Fruit fly (Drosophila melanogaster) whole organism, prepupa: ENCODE results near the gene stas.
A peak's percentile ranks its signal among the peaks of the same experiment; 100 is the strongest.

Experiments
- Blimp-1 ChIP-seq: fragments of 200-800 bp; sonication (Bioruptor generic); optimal IDR thresholded peaks from 3 replicates; lab custom pipeline; 2017; ENCODE audit warnings: missing biosample characterization, missing genetic modification characterization, mild to moderate bottlenecking, moderate library complexity, missing genetic modification reagents
- CG10631 ChIP-seq: fragments of 200-800 bp; sonication (Bioruptor generic); optimal IDR thresholded peaks from 2 replicates; lab custom pipeline; 2016; ENCODE audit warnings: missing biosample characterization, missing genetic modification characterization
- CG11294 ChIP-seq: fragments of 200-800 bp; sonication (Bioruptor generic); IDR thresholded peaks from 2 replicates; pipeline ENCODE4 v1.3.6; 2022; ENCODE audit warnings: missing biosample characterization, missing genetic modification characterization
- CG15336 ChIP-seq: fragments of 200-800 bp; sonication (Bioruptor generic); IDR thresholded peaks from 2 replicates; pipeline ENCODE4 v1.3.6; 2022; ENCODE audit warnings: missing biosample characterization, missing genetic modification characterization
- CG16779 ChIP-seq: fragments of 200-800 bp; sonication (Bioruptor generic); optimal IDR thresholded peaks from 3 replicates; lab custom pipeline; 2017; ENCODE audit warnings: missing biosample characterization, mild to moderate bottlenecking, missing genetic modification characterization
- CG3032 ChIP-seq: fragments of 200-800 bp; optimal IDR thresholded peaks from 2 replicates; lab custom pipeline; 2019; ENCODE audit warnings: missing biosample characterization, mild to moderate bottlenecking, missing genetic modification characterization, moderate library complexity
- CG31627 ChIP-seq: fragments of 200-800 bp; sonication (Bioruptor generic); optimal IDR thresholded peaks from 3 replicates; lab custom pipeline; 2016; ENCODE audit warnings: missing biosample characterization, missing genetic modification characterization
- CG32006 ChIP-seq: fragments of 200-800 bp; sonication (Bioruptor generic); optimal IDR thresholded peaks from 3 replicates; lab custom pipeline; 2017; ENCODE audit warnings: missing biosample characterization, mild to moderate bottlenecking, missing genetic modification characterization
- CG34406 ChIP-seq: fragments of 200-800 bp; sonication (Bioruptor generic); optimal IDR thresholded peaks from 3 replicates; lab custom pipeline; 2016; ENCODE audit warnings: missing biosample characterization, missing genetic modification characterization
- CG3919 ChIP-seq: fragments of 200-800 bp; sonication (Bioruptor generic); optimal IDR thresholded peaks from 3 replicates; lab custom pipeline; 2016; ENCODE audit warnings: missing biosample characterization, missing genetic modification characterization
- CG4318 ChIP-seq: fragments of 200-800 bp; sonication (Bioruptor generic); optimal IDR thresholded peaks from 3 replicates; lab custom pipeline; 2017; ENCODE audit warnings: missing biosample characterization, mild to moderate bottlenecking, missing genetic modification characterization
- CG6276 ChIP-seq: fragments of 200-800 bp; sonication (Bioruptor generic); optimal IDR thresholded peaks from 2 replicates; lab custom pipeline; 2017; ENCODE audit warnings: missing biosample characterization, mild to moderate bottlenecking, missing genetic modification characterization
- CG6808 ChIP-seq: fragments of 200-800 bp; sonication (Bioruptor generic); optimal IDR thresholded peaks from 3 replicates; lab custom pipeline; 2017; ENCODE audit warnings: missing biosample characterization, missing genetic modification characterization, mild to moderate bottlenecking, moderate library complexity, missing genetic modification reagents
- CG8119 ChIP-seq: fragments of 200-800 bp; sonication (Bioruptor generic); IDR thresholded peaks from 3 replicates; pipeline ENCODE4 v1.3.6; 2022; ENCODE audit warnings: missing biosample characterization, missing genetic modification characterization
- CG8319 ChIP-seq: fragments of 200-800 bp; sonication (Bioruptor generic); optimal IDR thresholded peaks from 3 replicates; lab custom pipeline; 2016; ENCODE audit warnings: missing biosample characterization, missing genetic modification characterization
- CG8632 ChIP-seq: fragments of 200-800 bp; sonication (Bioruptor generic); optimal IDR thresholded peaks from 3 replicates; lab custom pipeline; 2016; ENCODE audit warnings: missing biosample characterization, missing genetic modification characterization
- CG9139 ChIP-seq: fragments of 200-800 bp; sonication (Bioruptor generic); optimal IDR thresholded peaks from 3 replicates; lab custom pipeline; 2017; ENCODE audit warnings: missing biosample characterization, mild to moderate bottlenecking, missing genetic modification characterization
- Eip75B ChIP-seq: fragments of 200-800 bp; sonication (Bioruptor generic); optimal IDR thresholded peaks from 3 replicates; lab custom pipeline; 2016; ENCODE audit warnings: missing biosample characterization, missing genetic modification characterization
- Eip78C ChIP-seq: fragments of 200-800 bp; sonication (Bioruptor generic); peaks from one replicate; lab custom pipeline; 2016; ENCODE audit warnings: missing biosample characterization, missing genetic modification characterization
- Eip93F ChIP-seq: fragments of 200-800 bp; sonication (Bioruptor generic); optimal IDR thresholded peaks from 2 replicates; lab custom pipeline; 2016; ENCODE audit warnings: missing biosample characterization, mild to moderate bottlenecking, missing genetic modification characterization
- Ets21C ChIP-seq: fragments of 200-800 bp; sonication (Bioruptor generic); optimal IDR thresholded peaks from 3 replicates; lab custom pipeline; 2016; ENCODE audit warnings: missing biosample characterization, missing genetic modification characterization
- Ets96B ChIP-seq: fragments of 200-800 bp; optimal IDR thresholded peaks from 2 replicates; lab custom pipeline; 2019; ENCODE audit warnings: missing biosample characterization, mild to moderate bottlenecking, missing genetic modification characterization, moderate library complexity
- Hr39 ChIP-seq: fragments of 200-800 bp; sonication (Bioruptor generic); optimal IDR thresholded peaks from 2 replicates; lab custom pipeline; 2016; ENCODE audit warnings: missing biosample characterization, missing genetic modification characterization
- Hr4 ChIP-seq: fragments of 200-800 bp; sonication (Bioruptor generic); optimal IDR thresholded peaks from 3 replicates; lab custom pipeline; 2016; ENCODE audit warnings: missing biosample characterization, missing genetic modification characterization
- Lpt ChIP-seq: fragments of 200-800 bp; sonication (Bioruptor generic); optimal IDR thresholded peaks from 3 replicates; lab custom pipeline; 2016; ENCODE audit warnings: missing biosample characterization, missing genetic modification characterization
- Smox ChIP-seq: fragments of 200-800 bp; sonication (Bioruptor generic); optimal IDR thresholded peaks from 3 replicates; lab custom pipeline; 2016; ENCODE audit warnings: missing biosample characterization, missing genetic modification characterization
- Sox102F ChIP-seq: fragments of 200-800 bp; sonication (Bioruptor generic); optimal IDR thresholded peaks from 2 replicates; lab custom pipeline; 2016; ENCODE audit warnings: missing biosample characterization, mild to moderate bottlenecking, missing genetic modification characterization
- Sox14 ChIP-seq: fragments of 200-800 bp; sonication (Bioruptor generic); optimal IDR thresholded peaks from 3 replicates; lab custom pipeline; 2016; ENCODE audit warnings: missing biosample characterization, missing genetic modification characterization
- Sox15 ChIP-seq: fragments of 200-800 bp; sonication (Bioruptor generic); optimal IDR thresholded peaks from 3 replicates; lab custom pipeline; 2016; ENCODE audit warnings: missing biosample characterization, missing genetic modification characterization
- achi ChIP-seq: fragments of 200-800 bp; sonication (Bioruptor generic); optimal IDR thresholded peaks from 3 replicates; lab custom pipeline; 2016; ENCODE audit warnings: missing biosample characterization, missing genetic modification characterization
- dac ChIP-seq: fragments of 200-800 bp; sonication (Bioruptor generic); optimal IDR thresholded peaks from 2 replicates; lab custom pipeline; 2017; ENCODE audit warnings: missing biosample characterization, mild to moderate bottlenecking, missing genetic modification characterization
- dsx ChIP-seq: fragments of 200-800 bp; optimal IDR thresholded peaks from 3 replicates; lab custom pipeline; 2019; ENCODE audit warnings: missing biosample characterization, mild to moderate bottlenecking, missing genetic modification characterization, moderate library complexity; ENCODE audit not compliant: poor library complexity, severe bottlenecking
- eg ChIP-seq: fragments of 200-800 bp; sonication (Bioruptor generic); IDR thresholded peaks from 3 replicates; pipeline ENCODE4 v1.3.6; 2022; ENCODE audit warnings: missing biosample characterization, missing genetic modification characterization
- esn ChIP-seq: fragments of 200-800 bp; sonication (Bioruptor generic); optimal IDR thresholded peaks from 2 replicates; lab custom pipeline; 2016; ENCODE audit warnings: missing biosample characterization, mild to moderate bottlenecking, missing genetic modification characterization, moderate library complexity
- fkh ChIP-seq: fragments of 200-800 bp; sonication (Bioruptor generic); optimal IDR thresholded peaks from 3 replicates; lab custom pipeline; 2017; ENCODE audit warnings: missing biosample characterization, mild to moderate bottlenecking, missing genetic modification characterization, moderate library complexity
- net ChIP-seq: fragments of 200-800 bp; sonication (Bioruptor generic); optimal IDR thresholded peaks from 3 replicates; lab custom pipeline; 2016; ENCODE audit warnings: missing biosample characterization, missing genetic modification characterization
- spab ChIP-seq: fragments of 200-800 bp; sonication (Bioruptor generic); optimal IDR thresholded peaks from 2 replicates; lab custom pipeline; 2017; ENCODE audit warnings: missing biosample characterization, mild to moderate bottlenecking, missing genetic modification characterization, missing genetic modification reagents
- ss ChIP-seq, 2 experiments: fragments of 200-800 bp; sonication (Bioruptor generic); optimal IDR thresholded peaks; 2 replicates in 1 of 2; 3 replicates in 1 of 2; lab custom pipeline; 2017 to 2018; ENCODE audit warnings: mild to moderate bottlenecking in 2 of 2, missing biosample characterization in 2 of 2, missing genetic modification characterization in 2 of 2, moderate library complexity in 1 of 2
- svp ChIP-seq: fragments of 200-800 bp; sonication (Bioruptor generic); peaks from one replicate; lab custom pipeline; 2016; ENCODE audit warnings: missing biosample characterization, missing genetic modification characterization
- topi ChIP-seq: fragments of 200-800 bp; sonication (Bioruptor generic); optimal IDR thresholded peaks from 3 replicates; lab custom pipeline; 2016; ENCODE audit warnings: missing biosample characterization, missing genetic modification characterization
- vri ChIP-seq: fragments of 200-800 bp; sonication (Bioruptor generic); optimal IDR thresholded peaks from 3 replicates; lab custom pipeline; 2016; ENCODE audit warnings: missing biosample characterization, mild to moderate bottlenecking, missing genetic modification characterization

stas gene

DNA sequence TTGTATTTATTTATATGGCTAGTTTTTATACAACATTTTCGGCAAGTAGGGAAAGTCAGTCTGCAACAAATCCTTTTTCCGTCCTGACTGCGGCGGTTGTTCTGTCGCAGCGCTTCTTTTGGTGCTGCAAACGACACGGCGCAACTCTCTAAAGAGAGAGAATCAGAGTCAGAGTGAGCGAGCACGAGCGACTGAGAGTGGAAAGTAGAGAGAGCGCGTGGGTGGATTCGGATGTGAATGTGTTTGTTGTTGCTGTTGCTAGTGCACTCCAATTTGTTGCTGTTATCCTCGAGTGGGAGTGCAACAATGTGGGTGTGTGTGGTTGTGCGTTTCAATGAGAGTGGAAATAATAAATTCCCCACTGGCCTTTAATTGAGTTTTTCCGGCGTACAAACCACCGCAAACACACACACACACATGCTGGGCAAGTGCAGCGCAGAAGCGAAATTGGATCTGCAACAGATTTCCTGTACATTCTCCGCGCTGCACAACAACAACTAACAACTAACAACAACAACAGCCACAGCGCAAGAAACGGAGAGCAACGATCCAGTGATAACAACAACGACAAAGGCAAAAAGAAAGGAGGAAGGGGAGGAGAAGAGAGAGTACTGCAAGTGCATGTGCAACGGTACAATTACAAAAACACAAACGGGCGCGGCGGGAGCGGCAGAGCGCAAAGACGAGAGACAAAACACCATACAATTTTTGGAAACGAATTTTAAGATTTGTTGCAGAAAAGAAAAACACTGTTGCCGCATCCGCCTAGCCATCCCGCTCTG lies 23.7 kb upstream of the stas start:
- TF ChIP-seq CG15336 (GFP tag; lab: Robert Waterston, UW): no peak
- TF ChIP-seq CG4318 (GFP tag; lab: Kevin White, UChicago): no peak
- no peak for TF ChIP-seq ss (GFP tag; optimal IDR thresholded peaks at IDR 0.05; lab: Kevin White, UChicago)
- peak; percentile 55 for TF ChIP-seq Eip78C (GFP tag; lab: Kevin White, UChicago)
- no peak for TF ChIP-seq vri (GFP tag; lab: Kevin White, UChicago)
- TF ChIP-seq dsx: peak; percentile 28

DNA sequence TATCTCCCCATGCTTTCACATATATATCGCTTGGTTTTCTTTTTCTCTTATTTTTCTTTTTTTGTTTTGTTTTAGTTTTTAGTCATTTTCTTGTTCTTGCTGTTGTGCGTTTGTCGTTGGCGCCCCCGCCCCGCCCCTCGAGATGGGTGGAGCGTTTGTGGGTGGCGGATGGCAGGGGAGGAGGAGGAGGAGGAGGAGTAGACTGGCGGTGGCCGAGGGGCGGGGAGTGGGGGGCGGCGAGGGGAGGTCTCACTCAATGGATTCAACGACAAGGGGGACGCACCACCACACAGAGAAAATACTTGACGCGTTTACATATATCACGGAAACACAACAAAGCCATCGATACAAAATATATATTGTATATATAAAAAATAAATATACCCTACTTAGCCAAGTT lies 13.1 kb upstream of the stas start:
- no peak for TF ChIP-seq CG8119
- TF ChIP-seq Eip75B (GFP tag; lab: Kevin White, UChicago): no peak
- TF ChIP-seq vri (GFP tag; lab: Kevin White, UChicago): no peak
- no peak for TF ChIP-seq CG34406 (GFP tag; lab: Kevin White, UChicago)
- TF ChIP-seq Hr4 (GFP tag; lab: Kevin White, UChicago): no peak
- TF ChIP-seq spab: no peak

DNA sequence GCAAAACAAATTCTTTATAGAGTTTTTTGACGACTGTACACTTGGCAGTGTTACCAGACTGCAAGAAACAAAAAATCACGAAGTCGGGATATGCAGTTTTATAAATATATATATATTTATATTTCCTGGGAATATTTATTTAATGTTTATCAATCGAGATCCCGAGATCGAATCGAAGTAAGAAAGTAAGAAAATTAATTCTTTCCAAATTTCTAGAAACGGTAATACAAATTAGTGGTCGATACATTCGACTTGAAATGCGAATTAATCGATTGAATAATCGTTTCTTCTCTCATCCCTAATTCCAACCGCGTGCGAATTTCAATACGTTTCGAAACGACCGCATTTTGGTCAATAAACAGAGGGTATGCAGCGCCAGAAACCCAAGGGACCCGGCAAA lies 8.3 kb upstream of the stas start, which contains the start of the genes CG8289 and CG5800:
Gene CG8289 (minus strand): TSS at position 44 of the 400 bp plus-strand sequence.
Gene CG5800 (plus strand): TSS at position 281 of the 400 bp plus-strand sequence.
- TF ChIP-seq CG9139 (GFP tag; lab: Kevin White, UChicago) (no peak), svp (GFP tag; lab: Kevin White, UChicago) (no peak), CG6808 (GFP tag; lab: Kevin White, UChicago) (no peak), Ets96B (tag; lab: Kevin White, UChicago) (peak; percentile 0), CG8119 (no peak), esn (GFP tag; lab: Kevin White, UChicago) (peak; percentile 22), CG16779 (no peak), CG10631 (GFP tag; lab: Kevin White, UChicago) (no peak), CG3919 (GFP tag; lab: Kevin White, UChicago) (no peak), CG3032 (tag; lab: Kevin White, UChicago) (no peak), Hr4 (GFP tag; lab: Kevin White, UChicago) (no peak), dac (GFP tag; lab: Kevin White, UChicago) (no peak), Eip78C (GFP tag; lab: Kevin White, UChicago) (peak; percentile 22), CG11294 (GFP tag; lab: Robert Waterston, UW) (no peak), dsx (peak; percentile 30), Ets21C (GFP tag; lab: Kevin White, UChicago) (no peak)

dm6 chrX:17631996-17632612 lies 4.4 kb upstream of the stas start, which contains the start of the genes corolla and ND-24:
Gene corolla (minus strand): TSS chrX:17632047.
Gene ND-24 (plus strand): TSS chrX:17632089.
- no peak for TF ChIP-seq Sox102F (GFP tag; lab: Kevin White, UChicago)
- TF ChIP-seq achi (GFP tag; lab: Kevin White, UChicago): peak; percentile 90
- TF ChIP-seq Hr4 (GFP tag; lab: Kevin White, UChicago): peak; percentile 80
- no peak for TF ChIP-seq Eip93F (GFP tag; lab: Kevin White, UChicago)
- no peak for TF ChIP-seq Smox (GFP tag; lab: Kevin White, UChicago)
- no peak for TF ChIP-seq Ets21C (GFP tag; lab: Kevin White, UChicago)
- no peak for TF ChIP-seq CG16779
- peak; percentile 43; the same call in 1 of the 2 replicates for TF ChIP-seq CG11294 (GFP tag; lab: Robert Waterston, UW)
- TF ChIP-seq eg (GFP tag; lab: Robert Waterston, UW): peak; percentile 86
- peak; percentile 80 for TF ChIP-seq topi (GFP tag; lab: Kevin White, UChicago)
- no peak for TF ChIP-seq fkh (GFP tag; lab: Kevin White, UChicago)
- TF ChIP-seq ss (GFP tag; optimal IDR thresholded peaks at IDR 0.05; lab: Kevin White, UChicago): no peak
- TF ChIP-seq Hr39: no peak
- peak; percentile 44 for TF ChIP-seq CG8632 (GFP tag; lab: Kevin White, UChicago)
- no peak for TF ChIP-seq Eip75B (GFP tag; lab: Kevin White, UChicago)
- no peak for TF ChIP-seq CG9139 (GFP tag; lab: Kevin White, UChicago)
- peak; percentile 89 for TF ChIP-seq Eip78C (GFP tag; lab: Kevin White, UChicago)
- TF ChIP-seq dsx: peak; percentile 15
- no peak for TF ChIP-seq Blimp-1
- no peak for TF ChIP-seq CG6276
- no peak for TF ChIP-seq CG32006 (GFP tag; lab: Kevin White, UChicago)
- peak; percentile 71 for TF ChIP-seq Sox14 (GFP tag; lab: Kevin White, UChicago)
- no peak for TF ChIP-seq net (GFP tag; lab: Kevin White, UChicago)
- peak; percentile 10 for TF ChIP-seq dac (GFP tag; lab: Kevin White, UChicago)
- TF ChIP-seq esn (GFP tag; lab: Kevin White, UChicago): peak; percentile 84
- TF ChIP-seq CG8319: peak; percentile 34
- peak; percentile 52 for TF ChIP-seq Lpt
- peak; percentile 81 for TF ChIP-seq CG31627 (GFP tag; lab: Kevin White, UChicago)
- peak; percentile 32 for TF ChIP-seq Sox15 (GFP tag; lab: Kevin White, UChicago)
